Worm (Caenorhabditis elegans) whole organism, young adult: ENCODE measurements around the gene ZC449.1.

Experiments
- B0336.3 ChIP-seq: fragments of 200-800 bp; sonication (Bioruptor generic); IDR thresholded peaks from 2 replicates; pipeline ENCODE4 v1.3.6; 2022; ENCODE audit warnings: missing genetic modification characterization, missing compliant biosample characterization
- C17E4.6 ChIP-seq: fragments of 200-800 bp; sonication (Bioruptor generic); IDR thresholded peaks from 2 replicates; pipeline ENCODE4 v1.3.6; 2022; ENCODE audit warnings: missing genetic modification reagents, missing genetic modification characterization, missing compliant biosample characterization
- F10E7.11 ChIP-seq: sonication (generic microtip); optimal IDR thresholded peaks from 2 replicates; lab custom pipeline; 2017; ENCODE audit warnings: mild to moderate bottlenecking, missing genetic modification characterization, moderate library complexity, missing compliant biosample characterization
- F37B4.10 ChIP-seq: fragments of 200-800 bp; sonication (Bioruptor generic); IDR thresholded peaks from 2 replicates; pipeline ENCODE4 v1.3.6; 2022; ENCODE audit warnings: missing genetic modification characterization, missing compliant biosample characterization
- K12H6.12 ChIP-seq: fragments of 200-800 bp; sonication (Bioruptor generic); optimal IDR thresholded peaks from 2 replicates; lab custom pipeline; 2018; ENCODE audit warnings: mild to moderate bottlenecking, missing genetic modification characterization, missing compliant biosample characterization
- ZK185.1 ChIP-seq: sonication (generic microtip); optimal IDR thresholded peaks from 2 replicates; lab custom pipeline; 2016; ENCODE audit warnings: mild to moderate bottlenecking, missing genetic modification characterization, missing compliant biosample characterization; ENCODE audit not compliant: poor library complexity, severe bottlenecking
- bed-1 ChIP-seq: fragments of 200-800 bp; sonication (Bioruptor generic); IDR thresholded peaks from 2 replicates; pipeline ENCODE4 v1.3.6; 2022; ENCODE audit warnings: missing genetic modification reagents, missing genetic modification characterization, missing compliant biosample characterization
- cebp-1 ChIP-seq, 2 experiments: fragments of 200-800 bp in 1 of 2; sonication (Bioruptor generic) in 1 of 2; sonication (generic microtip) in 1 of 2; IDR thresholded peaks in 1 of 2; optimal IDR thresholded peaks in 1 of 2; 2 replicates each; pipeline versions ENCODE4 v1.3.6 to Lab custom; 2017 to 2022; ENCODE audit warnings: missing compliant biosample characterization in 2 of 2, missing genetic modification characterization in 2 of 2, mild to moderate bottlenecking in 1 of 2, missing genetic modification reagents in 1 of 2, moderate library complexity in 1 of 2
- ceh-27 ChIP-seq: fragments of 200-800 bp; sonication (Bioruptor generic); optimal IDR thresholded peaks from 2 replicates; lab custom pipeline; 2018; ENCODE audit warnings: mild to moderate bottlenecking, missing genetic modification characterization, moderate library complexity, missing compliant biosample characterization
- ceh-40 ChIP-seq: fragments of 200-800 bp; sonication (Bioruptor generic); IDR thresholded peaks from 2 replicates; pipeline ENCODE4 v1.3.6; 2022; ENCODE audit warnings: missing genetic modification characterization, missing compliant biosample characterization
- chd-7 ChIP-seq: sonication (generic microtip); optimal IDR thresholded peaks from 2 replicates; lab custom pipeline; 2016; ENCODE audit warnings: mild to moderate bottlenecking, missing genetic modification characterization, moderate library complexity, missing compliant biosample characterization
- fkh-3 ChIP-seq: sonication (generic microtip); optimal IDR thresholded peaks from 2 replicates; lab custom pipeline; 2016; ENCODE audit warnings: mild to moderate bottlenecking, missing genetic modification characterization, missing compliant biosample characterization
- gei-17 ChIP-seq: fragments of 200-800 bp; sonication (Bioruptor generic); optimal IDR thresholded peaks from 2 replicates; lab custom pipeline; 2018; ENCODE audit warnings: mild to moderate bottlenecking, missing genetic modification characterization, missing compliant biosample characterization
- hmg-1.2 ChIP-seq: fragments of 200-800 bp; sonication (Bioruptor generic); IDR thresholded peaks from 2 replicates; pipeline ENCODE4 v1.3.6; 2022; ENCODE audit warnings: missing genetic modification reagents, missing genetic modification characterization, missing compliant biosample characterization
- hrde-1 ChIP-seq: sonication (generic microtip); optimal IDR thresholded peaks from 2 replicates; lab custom pipeline; 2016; ENCODE audit warnings: missing genetic modification characterization, mild to moderate bottlenecking, missing compliant biosample characterization, moderate library complexity, missing genotype, missing genetic modification reagents, borderline replicate concordance
- let-607 ChIP-seq, 2 experiments: fragments of 200-800 bp in 1 of 2; sonication (Bioruptor generic) in 1 of 2; sonication (generic microtip) in 1 of 2; optimal IDR thresholded peaks; 2 replicates each; lab custom pipeline; 2016 to 2018; ENCODE audit warnings: mild to moderate bottlenecking in 2 of 2, missing compliant biosample characterization in 2 of 2, missing genetic modification characterization in 2 of 2, moderate library complexity in 2 of 2, missing genotype in 1 of 2
- lin-54 ChIP-seq: fragments of 200-800 bp; sonication (Bioruptor generic); optimal IDR thresholded peaks from 2 replicates; lab custom pipeline; 2018; ENCODE audit warnings: mild to moderate bottlenecking, missing genetic modification characterization, missing compliant biosample characterization
- madf-3 ChIP-seq: fragments of 200-800 bp; sonication (Bioruptor generic); IDR thresholded peaks from 2 replicates; pipeline ENCODE4 v1.3.6; 2022; ENCODE audit warnings: missing genetic modification reagents, missing genetic modification characterization, missing compliant biosample characterization
- mcd-1 ChIP-seq: fragments of 200-800 bp; sonication (Bioruptor generic); IDR thresholded peaks from 2 replicates; pipeline ENCODE4 v1.3.6; 2022; ENCODE audit warnings: missing genetic modification reagents, missing genetic modification characterization, missing compliant biosample characterization
- mel-28 ChIP-seq: sonication (generic microtip); optimal IDR thresholded peaks from 2 replicates; lab custom pipeline; 2016; ENCODE audit warnings: borderline replicate concordance, mild to moderate bottlenecking, missing genetic modification characterization, missing compliant biosample characterization
- nfyb-1 ChIP-seq: fragments of 200-800 bp; sonication (Bioruptor generic); IDR thresholded peaks from 2 replicates; pipeline ENCODE4 v1.3.6; 2022; ENCODE audit warnings: missing genetic modification reagents, missing genetic modification characterization, missing compliant biosample characterization
- nhr-179 ChIP-seq: sonication (generic microtip); optimal IDR thresholded peaks from 2 replicates; lab custom pipeline; 2016; ENCODE audit warnings: mild to moderate bottlenecking, missing genetic modification characterization, missing compliant biosample characterization
- nhr-80 ChIP-seq: sonication (generic microtip); optimal IDR thresholded peaks from 2 replicates; lab custom pipeline; 2016; ENCODE audit warnings: missing genetic modification characterization, missing compliant biosample characterization
- snpc-3.4 ChIP-seq: sonication (generic microtip); optimal IDR thresholded peaks from 2 replicates; lab custom pipeline; 2017; ENCODE audit warnings: missing genetic modification characterization, mild to moderate bottlenecking, missing compliant biosample characterization, antibody characterized with exemption, moderate library complexity, missing genotype, missing genetic modification reagents
- sptf-2 ChIP-seq: fragments of 200-800 bp; sonication (Bioruptor generic); optimal IDR thresholded peaks from 2 replicates; lab custom pipeline; 2018; ENCODE audit warnings: mild to moderate bottlenecking, missing genetic modification characterization, missing compliant biosample characterization
- zfh-2 ChIP-seq: fragments of 200-800 bp; sonication (Bioruptor generic); conservative IDR thresholded peaks from 2 replicates; pipeline ENCODE4 v1.3.6; 2022; ENCODE audit warnings: missing genetic modification reagents, missing genetic modification characterization, missing compliant biosample characterization
- ztf-25 ChIP-seq: fragments of 200-800 bp; sonication (Bioruptor generic); IDR thresholded peaks from 2 replicates; pipeline ENCODE4 v1.3.6; 2022; ENCODE audit warnings: missing genetic modification reagents, missing genetic modification characterization, missing compliant biosample characterization
- ztf-26 ChIP-seq: sonication (generic microtip); optimal IDR thresholded peaks from 2 replicates; lab custom pipeline; 2017; ENCODE audit warnings: missing genetic modification characterization, missing compliant biosample characterization

The ZC449.1 gene

DNA sequence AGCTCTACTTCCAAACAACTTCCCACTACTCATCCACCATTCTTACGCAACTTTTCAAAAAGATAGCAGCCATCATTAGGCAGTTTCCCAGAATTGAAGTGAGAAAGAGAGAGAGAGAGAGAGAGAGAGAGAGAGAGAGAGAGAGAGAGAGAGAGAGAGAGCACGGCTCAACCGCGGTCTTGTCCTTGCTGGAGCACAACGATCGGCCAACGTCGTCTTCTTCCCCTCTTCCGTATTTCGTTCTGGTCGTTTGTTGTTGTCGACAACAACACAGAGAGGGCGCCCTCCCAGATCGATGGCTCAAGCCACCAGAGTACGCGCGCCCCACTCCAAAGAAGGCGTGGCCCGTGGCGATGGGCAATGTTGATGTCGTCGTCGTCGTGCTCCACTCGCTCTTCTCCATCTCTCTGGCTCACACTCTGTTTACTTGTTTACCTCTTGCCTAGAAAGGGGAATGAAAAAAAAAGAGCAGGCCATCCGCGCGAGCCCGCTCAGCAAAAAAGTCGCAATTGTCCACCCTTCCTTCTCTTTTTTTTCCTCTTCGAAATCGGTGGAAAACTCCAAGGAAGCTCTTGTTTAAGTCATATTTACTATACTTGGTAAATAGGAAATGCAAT, 42.1 kb upstream of the ZC449.1 start (continued):
- TF ChIP-seq ceh-27: peak; percentile 54
- TF ChIP-seq ceh-40 (GFP tag; lab: Robert Waterston, UW): no peak
- peak; percentile 91 for TF ChIP-seq zfh-2 (GFP tag; lab: Robert Waterston, UW)
- TF ChIP-seq gei-17 (GFP tag; lab: Kevin White, UChicago): no peak
- TF ChIP-seq hrde-1 (tag; lab: Kevin White, UChicago): no peak
- no peak for TF ChIP-seq F10E7.11 (tag; lab: Kevin White, UChicago)
- no peak for TF ChIP-seq ztf-25 (GFP tag; lab: Robert Waterston, UW)
- no peak for TF ChIP-seq sptf-2 (GFP tag; lab: Kevin White, UChicago)
- peak; percentile 40 for TF ChIP-seq chd-7 (tag; lab: Kevin White, UChicago)
- no peak for TF ChIP-seq cebp-1 (GFP tag; IDR thresholded peaks at IDR 0.05; lab: Robert Waterston, UW)
- TF ChIP-seq cebp-1 (tag; optimal IDR thresholded peaks at IDR 0.05; lab: Kevin White, UChicago): peak; percentile 47
- no peak for TF ChIP-seq snpc-3.4 (tag; lab: Kevin White, UChicago)
- TF ChIP-seq nfyb-1 (GFP tag; lab: Robert Waterston, UW): peak; percentile 46; the same call in 1 of the 2 replicates

DNA sequence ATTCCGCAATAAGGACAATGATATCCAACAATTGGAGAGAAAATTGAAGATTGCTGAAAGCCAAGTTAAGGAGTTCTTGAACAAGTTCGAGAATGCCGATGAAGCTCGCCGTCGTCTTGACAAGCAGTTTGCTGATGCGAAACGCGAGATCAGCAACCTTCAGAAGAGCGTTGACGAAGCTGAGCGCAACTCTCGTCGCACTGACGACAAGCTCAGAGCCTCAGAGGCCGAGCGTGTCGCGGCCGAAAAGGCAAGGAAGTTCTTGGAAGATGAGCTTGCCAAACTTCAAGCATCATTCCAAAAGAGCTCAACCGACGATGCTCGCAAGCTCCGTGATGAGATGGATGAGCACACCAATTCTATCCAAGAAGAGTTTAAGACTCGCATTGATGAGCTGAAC, 37.9 kb upstream of the ZC449.1 start:
- no peak for TF ChIP-seq bed-1 (GFP tag; lab: Robert Waterston, UW)
- TF ChIP-seq fkh-3 (tag; lab: Kevin White, UChicago): no peak
- TF ChIP-seq ztf-25 (GFP tag; lab: Robert Waterston, UW): no peak
- peak; percentile 58 for TF ChIP-seq zfh-2 (GFP tag; lab: Robert Waterston, UW)
- no peak for TF ChIP-seq mcd-1 (GFP tag; lab: Robert Waterston, UW)

DNA sequence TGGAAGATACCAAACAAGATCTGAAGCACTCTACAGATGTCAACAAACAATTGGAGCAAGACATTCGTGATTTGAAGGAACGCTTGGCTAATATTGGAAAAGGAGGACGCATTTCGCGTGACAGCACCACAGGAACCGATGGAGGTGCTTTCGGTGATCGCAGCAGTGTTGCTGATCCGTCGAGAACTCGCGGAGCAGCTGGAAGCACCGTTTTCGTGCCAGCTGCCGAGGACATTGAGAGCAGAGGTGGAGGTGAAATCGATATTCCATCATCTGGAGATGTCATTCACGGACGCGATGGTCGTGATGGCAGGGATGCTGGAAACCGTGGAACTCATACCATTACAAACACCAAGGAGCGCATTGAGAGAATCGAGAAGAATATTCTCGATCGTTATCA, 36.6 kb upstream of the ZC449.1 start:
- TF ChIP-seq C17E4.6 (GFP tag; lab: Robert Waterston, UW) (no peak), zfh-2 (GFP tag; lab: Robert Waterston, UW) (peak; percentile 59; the same call in 1 of the 2 replicates)
- TF ChIP-seq, all 124 proteins: peak for 1

DNA sequence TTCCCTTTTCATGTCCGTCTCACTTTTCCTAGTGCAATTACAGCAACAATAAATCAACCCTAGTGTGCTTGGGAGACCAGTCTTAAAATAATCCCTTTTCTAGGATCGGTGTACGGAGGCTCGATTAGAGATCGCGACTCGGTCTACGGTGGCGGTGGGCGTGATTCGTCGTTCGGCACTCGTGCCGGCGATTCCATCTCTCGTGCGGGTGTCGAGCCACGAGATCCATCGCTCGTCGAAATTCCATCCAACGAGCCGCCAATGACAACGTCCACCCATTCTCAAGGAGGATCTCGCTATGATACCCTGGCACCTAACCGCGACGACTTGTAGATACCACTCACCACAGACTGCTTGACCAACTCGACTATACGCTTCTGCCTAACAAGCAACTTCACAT, 31.7 kb upstream of the ZC449.1 start:
- TF ChIP-seq bed-1 (GFP tag; lab: Robert Waterston, UW) (0 out of 2 replicates have a peak, but pooled peaks have one; percentile 4), zfh-2 (GFP tag; lab: Robert Waterston, UW) (peak; percentile 82), ztf-26 (no peak), madf-3 (no peak)

DNA sequence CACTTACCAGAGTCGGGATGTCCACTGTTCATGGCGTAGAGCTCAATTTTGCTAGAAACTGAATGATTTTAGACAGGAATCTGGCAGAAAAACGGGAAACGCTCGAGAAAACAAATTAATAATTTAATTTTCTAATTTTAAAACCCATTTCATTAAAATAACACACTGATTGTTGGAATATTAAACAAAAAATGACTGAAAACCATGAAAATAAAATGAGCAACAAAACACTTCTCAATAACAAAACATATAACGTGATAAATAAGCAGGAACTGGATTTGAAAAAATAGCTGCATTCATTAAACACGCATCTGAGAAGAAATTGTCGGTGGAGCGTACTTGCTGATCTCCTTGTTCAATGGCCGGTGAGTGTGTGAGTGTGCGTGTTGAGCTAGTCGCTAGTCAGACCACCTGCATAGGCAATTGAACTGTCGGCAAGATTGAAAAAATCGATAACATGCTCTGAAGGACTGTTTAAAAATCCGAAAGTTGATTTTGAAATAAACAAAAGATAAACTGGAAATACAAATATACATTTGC, 26.6 kb upstream of the ZC449.1 start, which contains the start of gene ZC8.6:
Gene ZC8.6, minus strand, starts transcription at position 51 of the 540 bp plus-strand sequence.
- TF ChIP-seq B0336.3: no peak
- no peak for TF ChIP-seq cebp-1 (GFP tag; IDR thresholded peaks at IDR 0.05; lab: Robert Waterston, UW)
- peak; percentile 31 for TF ChIP-seq cebp-1 (tag; optimal IDR thresholded peaks at IDR 0.05; lab: Kevin White, UChicago)
- TF ChIP-seq nhr-80: peak; percentile 57
- no peak for TF ChIP-seq mel-28
- TF ChIP-seq mcd-1 (GFP tag; lab: Robert Waterston, UW): peak; percentile 86
- TF ChIP-seq hmg-1.2 (GFP tag; lab: Robert Waterston, UW): peak; percentile 39; the same call in 1 of the 2 replicates
- TF ChIP-seq ZK185.1 (tag; lab: Kevin White, UChicago): no peak
- peak in 1 of 2 experiments; percentile 32 for TF ChIP-seq let-607 (tag; optimal IDR thresholded peaks at IDR 0.05; lab: Kevin White, UChicago)
- TF ChIP-seq K12H6.12 (tag; lab: Kevin White, UChicago): peak; percentile 32

DNA sequence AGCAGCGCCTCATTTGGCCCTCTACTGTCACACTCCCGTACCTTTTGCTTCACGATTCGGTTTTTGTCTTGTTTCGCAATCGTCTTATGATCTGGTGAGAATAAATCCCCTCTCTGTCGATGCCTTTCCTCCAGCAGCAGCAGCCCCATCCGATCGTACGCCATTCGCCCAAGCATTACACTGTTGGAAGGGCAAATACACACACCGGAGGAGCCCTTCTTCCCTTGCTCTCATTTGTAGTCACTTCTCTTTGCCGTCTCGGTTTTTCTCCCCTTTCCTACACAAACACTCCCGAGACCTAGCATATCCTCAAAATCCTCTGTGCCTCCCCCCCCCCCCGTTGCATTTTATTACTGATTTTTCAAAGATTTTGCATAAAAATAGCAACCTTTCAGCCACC, 25.3 kb upstream of the ZC449.1 start, which contains the start of gene set-30:
Gene set-30, plus strand, starts transcription at position 396 of the 400 bp plus-strand sequence.
- no peak for TF ChIP-seq nhr-179 (tag; lab: Kevin White, UChicago)
- no peak for TF ChIP-seq lin-54 (GFP tag; lab: Kevin White, UChicago)
- no peak for TF ChIP-seq F37B4.10 (GFP tag; lab: Robert Waterston, UW)
- no peak for TF ChIP-seq chd-7 (tag; lab: Kevin White, UChicago)
- peak; percentile 56; the same call in 1 of the 2 replicates for TF ChIP-seq zfh-2 (GFP tag; lab: Robert Waterston, UW)
